Worm (Caenorhabditis elegans): ENCODE measurements around the gene F46G11.2.

ce11 chrX:5831827-5832226 lies 43.9 kb downstream of the F46G11.2 start:
- TF ChIP-seq ces-1 (GFP tag; optimal IDR thresholded peaks at IDR 0.05) (no peak), nhr-237 (tag; optimal IDR thresholded peaks at IDR 0.05) (no peak), zag-1 (tag; optimal IDR thresholded peaks at IDR 0.05) (no peak), swsn-7 (tag; optimal IDR thresholded peaks at IDR 0.05) (no peak), nhr-71 (tag; optimal IDR thresholded peaks at IDR 0.05) (no peak), egl-27 (tag; optimal IDR thresholded peaks at IDR 0.05) (no peak), lin-15B (tag; optimal IDR thresholded peaks at IDR 0.05) (no peak), unc-62 (GFP tag; optimal IDR thresholded peaks at IDR 0.05) (no peak), nhr-11 (tag; optimal IDR thresholded peaks at IDR 0.05) (no peak)
